Worm (Caenorhabditis elegans) whole organism, L2 larva: ENCODE measurements around the gene gas-1.

Experiments used
- R02D3.7 ChIP-seq: fragments of 150-350 bp; optimal IDR thresholded peaks from 2 replicates; lab custom pipeline; 2014; ENCODE audit warnings: missing biosample characterization, missing genetic modification characterization
- aly-2 ChIP-seq: fragments of 150-350 bp; optimal IDR thresholded peaks from 2 replicates; lab custom pipeline; 2014; ENCODE audit warnings: missing biosample characterization, missing genetic modification characterization
- ama-1 ChIP-seq: fragments of 150-350 bp; optimal IDR thresholded peaks from 2 replicates; lab custom pipeline; 2018; ENCODE audit warnings: inconsistent platforms
- ceh-82 ChIP-seq: fragments of 150-350 bp; optimal IDR thresholded peaks from 2 replicates; lab custom pipeline; 2014; ENCODE audit warnings: missing biosample characterization, missing genetic modification characterization
- lin-13 ChIP-seq: fragments of 150-350 bp; optimal IDR thresholded peaks from 2 replicates; lab custom pipeline; 2014; ENCODE audit warnings: missing biosample characterization, missing genetic modification reagents, missing genetic modification characterization
- lsy-2 ChIP-seq, 2 experiments: fragments of 150-350 bp in 1 of 2; sonication (generic microtip) in 1 of 2; optimal IDR thresholded peaks; 2 replicates each; lab custom pipeline; 2014 to 2017; ENCODE audit warnings: missing biosample characterization in 2 of 2, missing genetic modification characterization in 2 of 2
- sem-4 ChIP-seq: fragments of 150-350 bp; optimal IDR thresholded peaks from 2 replicates; lab custom pipeline; 2014; ENCODE audit warnings: missing biosample characterization, missing genetic modification reagents, missing genetic modification characterization
- ztf-11 ChIP-seq: sonication (generic microtip); optimal IDR thresholded peaks from 2 replicates; lab custom pipeline; 2017; ENCODE audit warnings: missing biosample characterization, missing genetic modification characterization

DNA sequence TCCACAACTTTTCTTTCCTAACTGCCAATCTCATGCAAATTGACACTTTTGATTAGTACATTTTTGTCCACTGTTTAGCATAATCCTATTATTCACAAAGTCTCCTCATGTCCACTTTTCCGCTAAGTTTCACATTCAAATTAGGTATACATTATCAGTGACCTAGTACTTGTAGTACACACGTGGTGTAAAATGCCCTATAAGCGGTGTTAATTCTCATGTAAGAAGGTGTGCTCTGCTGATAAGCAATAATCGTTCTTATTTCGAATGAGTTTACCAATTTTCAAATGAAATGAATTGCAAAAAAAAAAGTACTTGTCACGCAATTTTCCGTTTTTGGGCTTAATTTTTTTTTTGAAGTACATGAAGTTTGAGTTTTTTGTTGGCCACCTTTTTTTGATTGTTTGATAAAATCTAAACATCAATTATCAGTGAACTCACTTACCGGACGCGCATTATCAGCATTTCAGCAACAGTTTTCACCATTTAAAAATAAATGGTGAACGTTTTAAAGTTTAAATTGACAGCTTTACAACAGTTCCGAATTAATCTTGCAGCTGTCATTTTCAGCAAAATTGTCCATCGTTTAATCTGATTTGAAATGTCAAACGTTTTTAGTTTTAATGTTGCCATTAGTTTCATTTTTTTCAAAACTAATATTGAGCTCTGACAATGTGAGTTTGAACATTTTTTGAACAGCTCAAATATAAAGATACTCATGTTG, 8.6 kb upstream of the gas-1 start:
- TF ChIP-seq ceh-82 (tag; lab: Kevin White, UChicago), result no peak
- TF ChIP-seq lin-13 (GFP tag; lab: Kevin White, UChicago), result no peak
- TF ChIP-seq lsy-2 (tag; optimal IDR thresholded peaks at IDR 0.05; lab: Kevin White, UChicago), result no peak
- TF ChIP-seq ztf-11, result no peak
- no peak for TF ChIP-seq R02D3.7
- no peak for TF ChIP-seq ama-1
- no peak for TF ChIP-seq aly-2 (tag; lab: Kevin White, UChicago)
- TF ChIP-seq sem-4 (tag; lab: Kevin White, UChicago), result no peak
